Worm (Caenorhabditis elegans) whole organism, late embryonic: Measurements from ENCODE around the gene Y57G11C.1144.

ENCODE experiments used
- K09A11.1 ChIP-seq: sonication (generic microtip); optimal IDR thresholded peaks from 2 replicates; lab custom pipeline; 2017; ENCODE audit warnings: antibody characterized with exemption, mild to moderate bottlenecking, missing genetic modification characterization, missing compliant biosample characterization; ENCODE audit not compliant: insufficient read depth
- Y22D7AL.16 ChIP-seq: sonication (generic microtip); optimal IDR thresholded peaks from 2 replicates; lab custom pipeline; 2016; ENCODE audit warnings: missing genetic modification characterization, missing compliant biosample characterization
- ahr-1 ChIP-seq: sonication (generic microtip); optimal IDR thresholded peaks from 2 replicates; lab custom pipeline; 2016; ENCODE audit warnings: missing genetic modification characterization, missing compliant biosample characterization
- ama-1 ChIP-seq: fragments of 150-350 bp; optimal IDR thresholded peaks from 2 replicates; lab custom pipeline; 2014
- ceh-19 ChIP-seq: fragments of 200-800 bp; sonication (Bioruptor generic); optimal IDR thresholded peaks from 2 replicates; lab custom pipeline; 2018; ENCODE audit warnings: mild to moderate bottlenecking, missing genetic modification characterization, missing compliant biosample characterization
- ceh-22 ChIP-seq: sonication (generic microtip); optimal IDR thresholded peaks from 2 replicates; lab custom pipeline; 2017; ENCODE audit warnings: missing biosample characterization, missing genetic modification characterization
- ceh-30 ChIP-seq: fragments of 150-350 bp; optimal IDR thresholded peaks from 2 replicates; lab custom pipeline; 2014; ENCODE audit warnings: missing biosample characterization, missing genetic modification characterization
- ceh-45 ChIP-seq: fragments of 200-800 bp; sonication (Bioruptor generic); IDR thresholded peaks from 2 replicates; pipeline ENCODE4 v1.3.6; 2022; ENCODE audit warnings: missing genetic modification reagents, missing genetic modification characterization, missing compliant biosample characterization
- ceh-48 ChIP-seq: sonication (generic microtip); optimal IDR thresholded peaks from 2 replicates; lab custom pipeline; 2016; ENCODE audit warnings: missing genetic modification characterization, inconsistent platforms, missing compliant biosample characterization
- ceh-9 ChIP-seq: sonication (generic microtip); optimal IDR thresholded peaks from 2 replicates; lab custom pipeline; 2016; ENCODE audit warnings: mild to moderate bottlenecking, missing genetic modification characterization, inconsistent platforms, missing compliant biosample characterization
- che-1 ChIP-seq: sonication (generic microtip); optimal IDR thresholded peaks from 2 replicates; lab custom pipeline; 2016; ENCODE audit warnings: mild to moderate bottlenecking, missing genetic modification characterization, missing compliant biosample characterization
- dmd-4 ChIP-seq: sonication (generic microtip); optimal IDR thresholded peaks from 2 replicates; lab custom pipeline; 2016; ENCODE audit warnings: borderline replicate concordance, missing genetic modification characterization, missing compliant biosample characterization
- elt-2 ChIP-seq: sonication (generic microtip); optimal IDR thresholded peaks from 2 replicates; lab custom pipeline; 2016; ENCODE audit warnings: missing genetic modification reagents, missing genetic modification characterization, missing compliant biosample characterization
- ets-4 ChIP-seq: sonication (generic microtip); optimal IDR thresholded peaks from 2 replicates; lab custom pipeline; 2016; ENCODE audit warnings: missing genetic modification characterization, missing compliant biosample characterization
- eyg-1 ChIP-seq: sonication (generic microtip); optimal IDR thresholded peaks from 2 replicates; lab custom pipeline; 2016; ENCODE audit warnings: missing genotype, missing genetic modification characterization, missing compliant biosample characterization
- fkh-10 ChIP-seq: fragments of 150-350 bp; optimal IDR thresholded peaks from 2 replicates; lab custom pipeline; 2014; ENCODE audit warnings: missing biosample characterization, missing genetic modification reagents, missing genetic modification characterization
- fkh-6 ChIP-seq: sonication (generic microtip); optimal IDR thresholded peaks from 2 replicates; lab custom pipeline; 2016; ENCODE audit warnings: missing genetic modification characterization, missing compliant biosample characterization
- hlh-13 ChIP-seq: fragments of 200-800 bp; sonication (Bioruptor generic); optimal IDR thresholded peaks from 2 replicates; lab custom pipeline; 2018; ENCODE audit warnings: mild to moderate bottlenecking, missing genetic modification characterization, missing compliant biosample characterization
- hlh-15 ChIP-seq: sonication (generic microtip); optimal IDR thresholded peaks from 2 replicates; lab custom pipeline; 2016; ENCODE audit warnings: missing genetic modification characterization, missing compliant biosample characterization
- hlh-6 ChIP-seq: sonication (generic microtip); optimal IDR thresholded peaks from 2 replicates; lab custom pipeline; 2016; ENCODE audit warnings: missing genotype, missing genetic modification characterization, missing compliant biosample characterization
- hlh-8 ChIP-seq: sonication (generic microtip); optimal IDR thresholded peaks from 2 replicates; lab custom pipeline; 2016; ENCODE audit warnings: missing genotype, missing genetic modification characterization, missing compliant biosample characterization
- lin-11 ChIP-seq: fragments of 200-800 bp; sonication (Bioruptor generic); optimal IDR thresholded peaks from 2 replicates; lab custom pipeline; 2018; ENCODE audit warnings: mild to moderate bottlenecking, missing genetic modification characterization, missing compliant biosample characterization
- madf-2 ChIP-seq: sonication (generic microtip); optimal IDR thresholded peaks from 2 replicates; lab custom pipeline; 2017; ENCODE audit warnings: missing genetic modification characterization, missing compliant biosample characterization
- nfya-1 ChIP-seq: sonication (generic microtip); optimal IDR thresholded peaks from 2 replicates; lab custom pipeline; 2017; ENCODE audit warnings: missing genetic modification characterization, mild to moderate bottlenecking, missing compliant biosample characterization, antibody characterized with exemption, moderate library complexity
- nhr-11 ChIP-seq: fragments of 150-350 bp; optimal IDR thresholded peaks from 2 replicates; lab custom pipeline; 2014; ENCODE audit warnings: missing biosample characterization, missing genetic modification characterization
- nhr-232 ChIP-seq: sonication (generic microtip); optimal IDR thresholded peaks from 2 replicates; lab custom pipeline; 2016; ENCODE audit warnings: missing genetic modification characterization, missing compliant biosample characterization
- npax-4 ChIP-seq: sonication (generic microtip); optimal IDR thresholded peaks from 2 replicates; lab custom pipeline; 2016; ENCODE audit warnings: missing genetic modification characterization, missing compliant biosample characterization
- odd-2 ChIP-seq: sonication (generic microtip); optimal IDR thresholded peaks from 2 replicates; lab custom pipeline; 2017; ENCODE audit warnings: antibody characterized with exemption, mild to moderate bottlenecking, missing genetic modification characterization, missing compliant biosample characterization
- pax-1 ChIP-seq: fragments of 150-350 bp; optimal IDR thresholded peaks from 2 replicates; lab custom pipeline; 2014; ENCODE audit warnings: missing biosample characterization, missing genetic modification characterization
- pha-2 ChIP-seq: sonication (generic microtip); optimal IDR thresholded peaks from 2 replicates; lab custom pipeline; 2017; ENCODE audit warnings: mild to moderate bottlenecking, missing genetic modification characterization, missing compliant biosample characterization
- pqm-1 ChIP-seq: sonication (generic microtip); optimal IDR thresholded peaks from 2 replicates; lab custom pipeline; 2016; ENCODE audit warnings: missing genetic modification characterization, missing compliant biosample characterization
- ref-2 ChIP-seq: sonication (generic microtip); optimal IDR thresholded peaks from 2 replicates; lab custom pipeline; 2016; ENCODE audit warnings: missing genetic modification characterization, missing compliant biosample characterization
- syd-9 ChIP-seq: sonication (generic microtip); optimal IDR thresholded peaks from 2 replicates; lab custom pipeline; 2016; ENCODE audit warnings: mild to moderate bottlenecking, missing genetic modification characterization, moderate library complexity, missing compliant biosample characterization
- tbx-7 ChIP-seq: sonication (generic microtip); optimal IDR thresholded peaks from 2 replicates; lab custom pipeline; 2016; ENCODE audit warnings: missing genotype, missing genetic modification characterization, missing compliant biosample characterization
- unc-3 ChIP-seq, 2 experiments: fragments of 200-800 bp in 1 of 2; sonication (Bioruptor generic) in 1 of 2; sonication (generic microtip) in 1 of 2; conservative IDR thresholded peaks in 1 of 2; optimal IDR thresholded peaks in 1 of 2; 2 replicates each; pipeline versions ENCODE4 v1.3.6 to Lab custom; 2016 to 2022; ENCODE audit warnings: missing compliant biosample characterization in 2 of 2, missing genetic modification characterization in 2 of 2, missing genetic modification reagents in 1 of 2
- unc-42 ChIP-seq: sonication (generic microtip); optimal IDR thresholded peaks from 2 replicates; lab custom pipeline; 2016; ENCODE audit warnings: missing genotype, missing genetic modification characterization, missing compliant biosample characterization
- unc-55 ChIP-seq: sonication (generic microtip); optimal IDR thresholded peaks from 2 replicates; lab custom pipeline; 2017; ENCODE audit warnings: missing biosample characterization, missing genetic modification reagents, missing genetic modification characterization
- zip-5 ChIP-seq: sonication (generic microtip); optimal IDR thresholded peaks from 2 replicates; lab custom pipeline; 2016; ENCODE audit warnings: missing genetic modification characterization, missing compliant biosample characterization
- ztf-16 ChIP-seq: sonication (generic microtip); optimal IDR thresholded peaks from 2 replicates; lab custom pipeline; 2017; ENCODE audit warnings: missing genetic modification characterization, missing compliant biosample characterization

Gene Y57G11C.1144

ce11 chrIV:14937017-14937416 is at the start of gene Y57G11C.1144:
Gene Y57G11C.1144 (plus strand): TSS chrIV:14937317.
- TF ChIP-seq ets-4 (tag; lab: Kevin White, UChicago): no peak
- no peak for TF ChIP-seq ahr-1
- TF ChIP-seq ceh-19 (GFP tag; lab: Kevin White, UChicago): no peak
- no peak for TF ChIP-seq madf-2 (tag; lab: Kevin White, UChicago)
- TF ChIP-seq Y22D7AL.16 (tag; lab: Kevin White, UChicago): no peak
- TF ChIP-seq odd-2 (tag; lab: Kevin White, UChicago): no peak
- no peak for TF ChIP-seq ceh-22 (tag; lab: Kevin White, UChicago)
- TF ChIP-seq lin-11 (tag; lab: Kevin White, UChicago): no peak
- TF ChIP-seq ceh-9: no peak
- no peak for TF ChIP-seq ama-1
- TF ChIP-seq hlh-6: no peak
- TF ChIP-seq unc-3 (GFP tag; conservative IDR thresholded peaks at IDR 0.05; lab: Robert Waterston, UW): no peak
- TF ChIP-seq unc-3 (tag; optimal IDR thresholded peaks at IDR 0.05; lab: Kevin White, UChicago): no peak
- no peak for TF ChIP-seq ceh-45
- no peak for TF ChIP-seq eyg-1 (tag; lab: Kevin White, UChicago)
- TF ChIP-seq fkh-10 (GFP tag; lab: Kevin White, UChicago): no peak
- TF ChIP-seq ceh-48: no peak
- no peak for TF ChIP-seq nhr-232 (tag; lab: Kevin White, UChicago)

DNA sequence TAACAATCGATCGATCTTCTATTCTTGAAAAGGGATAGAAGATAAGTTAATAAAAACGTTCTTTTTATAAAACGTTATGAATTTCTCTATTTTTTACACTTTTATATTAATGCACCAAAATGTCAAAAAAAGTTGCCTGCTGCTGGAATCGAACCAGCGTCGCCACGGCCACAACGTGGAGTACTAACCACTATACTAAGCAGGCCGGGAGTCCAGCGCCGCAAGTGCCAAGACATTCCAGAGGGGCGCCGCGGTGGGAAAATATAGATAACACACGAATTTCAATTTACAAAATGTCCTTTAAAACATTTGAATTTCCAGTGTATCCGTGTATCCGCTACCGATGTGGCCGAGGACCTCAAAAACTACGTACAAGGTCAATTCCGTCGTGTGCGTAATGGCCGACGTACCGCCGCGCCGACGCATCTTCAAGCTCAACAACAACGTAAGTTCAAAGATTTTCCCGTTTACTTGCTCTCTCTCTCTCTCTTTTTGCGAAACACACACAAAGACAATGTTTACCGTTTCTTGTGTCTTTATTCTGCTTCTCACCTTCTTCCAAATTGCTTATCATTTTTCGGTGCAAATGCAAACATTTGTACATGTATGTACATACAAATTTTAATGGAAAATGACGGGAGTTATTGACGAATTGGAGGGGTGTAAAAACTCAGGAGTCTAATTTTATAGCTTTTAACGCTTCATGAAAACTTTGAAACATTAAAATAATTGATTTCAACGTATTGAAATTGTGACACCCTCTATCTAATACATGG is 48.0 kb upstream of the Y57G11C.1144 start:
- TF ChIP-seq dmd-4 (no peak), pha-2 (tag; lab: Kevin White, UChicago) (no peak), ets-4 (tag; lab: Kevin White, UChicago) (no peak), hlh-15 (no peak)

- TF ChIP-seq lin-11 (tag; lab: Kevin White, UChicago) (no peak), hlh-8 (no peak), hlh-13 (no peak), unc-3 (GFP tag; conservative IDR thresholded peaks at IDR 0.05; lab: Robert Waterston, UW) (no peak), unc-3 (tag; optimal IDR thresholded peaks at IDR 0.05; lab: Kevin White, UChicago) (no peak), nfya-1 (tag; lab: Kevin White, UChicago) (no peak), npax-4 (tag; lab: Kevin White, UChicago) (no peak), zip-5 (tag; lab: Kevin White, UChicago) (no peak), pax-1 (no peak)
- TF ChIP-seq, all 69 proteins: peak for 0
Measured at ce11 chrIV:14890914-14891313, 46.2 kb upstream of the Y57G11C.1144 start.

DNA sequence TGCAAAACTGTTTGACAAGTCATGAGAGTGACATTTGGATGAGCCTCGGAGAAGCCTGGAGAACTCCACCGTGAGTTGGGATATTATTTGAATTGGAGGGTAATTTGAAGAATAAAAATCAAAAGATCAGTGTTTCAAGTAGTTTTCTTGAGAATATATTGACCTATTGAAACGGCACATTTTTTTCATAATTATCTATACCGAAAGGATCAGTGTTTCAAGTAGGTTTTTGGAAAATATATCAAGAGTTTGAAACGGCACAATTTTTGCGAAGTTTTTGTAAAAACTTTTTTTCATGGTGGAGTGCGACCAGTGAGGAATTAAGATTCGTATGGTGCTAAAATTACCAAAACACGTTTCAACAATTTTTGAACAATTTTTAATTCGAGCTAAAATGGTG is 45.1 kb upstream of the Y57G11C.1144 start:
- TF ChIP-seq ceh-30 (tag; lab: Kevin White, UChicago) (no peak), ceh-48 (no peak), Y22D7AL.16 (tag; lab: Kevin White, UChicago) (no peak), fkh-10 (GFP tag; lab: Kevin White, UChicago) (no peak), madf-2 (tag; lab: Kevin White, UChicago) (no peak), K09A11.1 (tag; lab: Kevin White, UChicago) (no peak), pqm-1 (tag; lab: Kevin White, UChicago) (no peak), syd-9 (tag; lab: Kevin White, UChicago) (no peak), fkh-6 (tag; lab: Kevin White, UChicago) (no peak), ceh-45 (no peak)

DNA sequence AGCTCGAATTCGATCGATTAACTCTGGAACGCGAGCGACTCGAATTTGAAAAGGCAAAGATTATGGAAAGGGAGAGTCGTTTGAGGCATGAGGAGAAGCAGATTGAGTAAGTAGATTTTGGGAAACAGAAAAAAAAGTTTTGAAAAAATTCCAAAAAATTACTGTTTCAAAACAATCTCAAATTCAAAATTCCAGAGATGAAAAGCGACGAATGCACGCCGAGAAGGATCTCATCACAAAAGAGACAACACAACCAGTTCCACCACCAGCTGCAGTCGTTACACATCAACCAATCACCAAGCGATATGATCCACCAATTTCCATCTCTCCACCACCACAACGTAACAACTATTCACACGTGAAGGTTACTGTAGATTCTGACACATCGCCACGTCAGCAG is 42.8 kb upstream of the Y57G11C.1144 start:
- TF ChIP-seq elt-2 (no peak), ceh-22 (tag; lab: Kevin White, UChicago) (no peak), ceh-19 (GFP tag; lab: Kevin White, UChicago) (no peak), fkh-10 (GFP tag; lab: Kevin White, UChicago) (no peak), odd-2 (tag; lab: Kevin White, UChicago) (no peak), nhr-11 (tag; lab: Kevin White, UChicago) (no peak), ceh-30 (tag; lab: Kevin White, UChicago) (no peak), madf-2 (tag; lab: Kevin White, UChicago) (no peak), ceh-9 (no peak), unc-55 (GFP tag; lab: Kevin White, UChicago) (no peak), pax-1 (no peak), pha-2 (tag; lab: Kevin White, UChicago) (no peak), che-1 (tag; lab: Kevin White, UChicago) (no peak), ztf-16 (tag; lab: Kevin White, UChicago) (no peak), unc-42 (tag; lab: Kevin White, UChicago) (no peak), npax-4 (tag; lab: Kevin White, UChicago) (no peak), tbx-7 (tag; lab: Kevin White, UChicago) (no peak), ref-2 (tag; lab: Kevin White, UChicago) (no peak)
